Fruit fly (Drosophila melanogaster) whole organism, embryonic: ENCODE results near the gene RpL35.
A peak's percentile ranks its signal among the peaks of the same experiment; 100 is the strongest.

Experiments
- C15 ChIP-seq: fragments of 200-800 bp; sonication (Bioruptor generic); IDR thresholded peaks from 3 replicates; pipeline ENCODE4 v1.3.6; 2022; ENCODE audit warnings: missing biosample characterization, missing genetic modification characterization
- CG14860 ChIP-seq: fragments of 200-800 bp; sonication (Bioruptor generic); IDR thresholded peaks from 3 replicates; pipeline ENCODE4 v1.3.6; 2022; ENCODE audit warnings: missing biosample characterization, missing genetic modification characterization; ENCODE audit not compliant: partially characterized antibody
- CG14965 ChIP-seq: fragments of 200-800 bp; sonication (Bioruptor generic); optimal IDR thresholded peaks from 2 replicates; lab custom pipeline; 2016; ENCODE audit warnings: missing biosample characterization, missing genetic modification characterization, borderline replicate concordance
- CG1832 ChIP-seq: fragments of 200-800 bp; sonication (Bioruptor generic); optimal IDR thresholded peaks from 2 replicates; lab custom pipeline; 2017; ENCODE audit warnings: missing biosample characterization, mild to moderate bottlenecking, missing genetic modification characterization, inconsistent platforms
- CG30403 ChIP-seq: fragments of 200-800 bp; sonication (Bioruptor generic); optimal IDR thresholded peaks from 3 replicates; lab custom pipeline; 2016; ENCODE audit warnings: missing biosample characterization, missing genetic modification characterization
- CG31224 ChIP-seq: fragments of 200-800 bp; sonication (Bioruptor generic); IDR thresholded peaks from 2 replicates; pipeline ENCODE4 v1.3.6; 2022; ENCODE audit warnings: missing biosample characterization, missing genetic modification characterization
- CG33213 ChIP-seq: fragments of 200-800 bp; sonication (Bioruptor generic); optimal IDR thresholded peaks from 3 replicates; lab custom pipeline; 2016; ENCODE audit warnings: missing biosample characterization, missing genetic modification characterization
- CG34376 ChIP-seq: fragments of 200-800 bp; sonication (Bioruptor generic); optimal IDR thresholded peaks from 2 replicates; lab custom pipeline; 2018; ENCODE audit warnings: missing biosample characterization, mild to moderate bottlenecking, missing genetic modification characterization
- CG6813 ChIP-seq: fragments of 200-800 bp; sonication (Bioruptor generic); optimal IDR thresholded peaks from 2 replicates; lab custom pipeline; 2017; ENCODE audit warnings: missing biosample characterization, missing genetic modification characterization, mild to moderate bottlenecking, moderate library complexity, missing genetic modification reagents
- CG7786 ChIP-seq: fragments of 200-800 bp; sonication (Bioruptor generic); optimal IDR thresholded peaks from 2 replicates; lab custom pipeline; 2016; ENCODE audit warnings: missing biosample characterization, missing genetic modification characterization
- CG9437 ChIP-seq: fragments of 200-800 bp; sonication (Bioruptor generic); optimal IDR thresholded peaks from 2 replicates; lab custom pipeline; 2018; ENCODE audit warnings: missing biosample characterization, mild to moderate bottlenecking, missing genetic modification characterization
- CG9876 ChIP-seq: fragments of 200-800 bp; sonication (Bioruptor generic); optimal IDR thresholded peaks from 2 replicates; lab custom pipeline; 2016; ENCODE audit warnings: missing biosample characterization, missing genetic modification characterization
- CHES-1-like ChIP-seq: fragments of 200-800 bp; sonication (Bioruptor generic); optimal IDR thresholded peaks from 2 replicates; lab custom pipeline; 2016; ENCODE audit warnings: missing biosample characterization, missing genetic modification characterization
- D ChIP-seq, 2 experiments: fragments of 200-800 bp in 1 of 2; fragments of >200 bp in 1 of 2; sonication (Bioruptor generic) in 1 of 2; optimal IDR thresholded peaks; 2 replicates in 1 of 2; 3 replicates in 1 of 2; lab custom pipeline; 2017; ENCODE audit warnings: mild to moderate bottlenecking in 1 of 2, missing biosample characterization in 1 of 2, missing genetic modification characterization in 1 of 2, missing genetic modification reagents in 1 of 2
- D19B ChIP-seq: fragments of 200-800 bp; sonication (Bioruptor generic); optimal IDR thresholded peaks from 2 replicates; lab custom pipeline; 2017; ENCODE audit warnings: missing biosample characterization, mild to moderate bottlenecking, missing genetic modification characterization
- Dll ChIP-seq: fragments of 200-800 bp; sonication (Bioruptor generic); IDR thresholded peaks from 4 replicates; pipeline ENCODE4 v1.3.6; 2022; ENCODE audit warnings: missing biosample characterization, missing genetic modification characterization; ENCODE audit not compliant: partially characterized antibody
- H15 ChIP-seq: fragments of 200-800 bp; sonication (Bioruptor generic); IDR thresholded peaks from 3 replicates; pipeline ENCODE4 v1.3.6; 2022; ENCODE audit warnings: missing biosample characterization, missing genetic modification characterization
- Lim3 ChIP-seq: fragments of 200-800 bp; sonication (Bioruptor generic); IDR thresholded peaks from 2 replicates; pipeline ENCODE4 v1.3.6; 2022; ENCODE audit warnings: missing biosample characterization, missing genetic modification characterization
- Lpt ChIP-seq: fragments of >200 bp; optimal IDR thresholded peaks from 2 replicates; lab custom pipeline; 2018; ENCODE audit warnings: missing biosample characterization, missing genetic modification characterization
- MBD-R2 ChIP-seq: fragments of 200-800 bp; sonication (Bioruptor generic); IDR thresholded peaks from 2 replicates; pipeline ENCODE4 v1.3.6; 2022; ENCODE audit warnings: missing biosample characterization, missing genetic modification characterization
- Meics ChIP-seq: fragments of 200-800 bp; sonication (Bioruptor generic); optimal IDR thresholded peaks from 2 replicates; lab custom pipeline; 2017; ENCODE audit warnings: missing biosample characterization, mild to moderate bottlenecking, missing genetic modification characterization
- Nf-YB ChIP-seq: fragments of 200-800 bp; sonication (Bioruptor generic); optimal IDR thresholded peaks from 3 replicates; lab custom pipeline; 2019; ENCODE audit warnings: missing biosample characterization, mild to moderate bottlenecking, missing genetic modification characterization, moderate library complexity
- Spps ChIP-seq: fragments of 200-800 bp; sonication (Bioruptor generic); optimal IDR thresholded peaks from 2 replicates; lab custom pipeline; 2018; ENCODE audit warnings: missing biosample characterization, mild to moderate bottlenecking, missing genetic modification characterization
- Sry-β ChIP-seq: fragments of 200-800 bp; sonication (Bioruptor generic); optimal IDR thresholded peaks from 2 replicates; lab custom pipeline; 2018; ENCODE audit warnings: missing biosample characterization, mild to moderate bottlenecking, missing genetic modification characterization, moderate library complexity
- Xrp1 ChIP-seq: fragments of 200-800 bp; sonication (Bioruptor generic); IDR thresholded peaks from 2 replicates; pipeline ENCODE4 v1.3.6; 2022; ENCODE audit warnings: missing biosample characterization, missing genetic modification characterization
- amos ChIP-seq: fragments of 200-800 bp; sonication (Bioruptor generic); IDR thresholded peaks from 2 replicates; pipeline ENCODE4 v1.3.6; 2022; ENCODE audit warnings: missing biosample characterization, missing genetic modification characterization; ENCODE audit not compliant: partially characterized antibody
- aop ChIP-seq: fragments of 200-800 bp; sonication (Bioruptor generic); IDR thresholded peaks from 2 replicates; pipeline ENCODE4 v1.3.6; 2022; ENCODE audit warnings: missing biosample characterization, missing genetic modification characterization
- cas ChIP-seq: fragments of 200-800 bp; sonication (Bioruptor generic); IDR thresholded peaks from 2 replicates; pipeline ENCODE4 v1.3.6; 2022; ENCODE audit warnings: missing biosample characterization, missing genetic modification characterization
- cg ChIP-seq: fragments of 200-800 bp; sonication (Bioruptor generic); optimal IDR thresholded peaks from 3 replicates; lab custom pipeline; 2019; ENCODE audit warnings: missing biosample characterization, mild to moderate bottlenecking, missing genetic modification characterization, moderate library complexity
- crc ChIP-seq: fragments of 200-800 bp; sonication (Bioruptor generic); optimal IDR thresholded peaks from 2 replicates; lab custom pipeline; 2016; ENCODE audit warnings: missing biosample characterization, missing genetic modification characterization
- en ChIP-seq: fragments of 200-800 bp; sonication (Bioruptor generic); optimal IDR thresholded peaks from 2 replicates; lab custom pipeline; 2016; ENCODE audit warnings: missing biosample characterization, missing genetic modification characterization
- h ChIP-seq: fragments of >200 bp; optimal IDR thresholded peaks from 2 replicates; lab custom pipeline; 2017
- ham ChIP-seq: fragments of 200-800 bp; sonication (Bioruptor generic); IDR thresholded peaks from 2 replicates; pipeline ENCODE4 v1.3.6; 2022; ENCODE audit warnings: missing biosample characterization, missing genetic modification characterization
- hbn ChIP-seq: fragments of 200-800 bp; sonication (Bioruptor generic); IDR thresholded peaks from 2 replicates; pipeline ENCODE4 v1.3.6; 2022; ENCODE audit warnings: missing biosample characterization, missing genetic modification characterization; ENCODE audit not compliant: partially characterized antibody
- jigr1 ChIP-seq: fragments of 200-800 bp; sonication (Bioruptor generic); IDR thresholded peaks from 3 replicates; pipeline ENCODE4 v1.3.6; 2022; ENCODE audit warnings: missing biosample characterization, missing genetic modification characterization
- ken ChIP-seq: fragments of 200-800 bp; sonication (Bioruptor generic); IDR thresholded peaks from 3 replicates; pipeline ENCODE4 v1.3.6; 2022; ENCODE audit warnings: missing biosample characterization, missing genetic modification characterization
- lola ChIP-seq, 3 experiments: fragments of >200 bp in 2 of 3; fragments of 200-800 bp in 1 of 3; sonication (Bioruptor generic) in 1 of 3; optimal IDR thresholded peaks; 2 replicates each; lab custom pipeline; 2017 to 2019; ENCODE audit warnings: missing biosample characterization in 3 of 3, missing genetic modification characterization in 3 of 3, mild to moderate bottlenecking in 1 of 3, moderate library complexity in 1 of 3
- mirr ChIP-seq: fragments of 200-800 bp; sonication (Bioruptor generic); optimal IDR thresholded peaks from 3 replicates; lab custom pipeline; 2018; ENCODE audit warnings: missing biosample characterization, mild to moderate bottlenecking, missing genetic modification characterization
- nau ChIP-seq: fragments of 200-800 bp; sonication (Bioruptor generic); optimal IDR thresholded peaks from 3 replicates; lab custom pipeline; 2017; ENCODE audit warnings: missing biosample characterization, mild to moderate bottlenecking, missing genetic modification characterization, missing genetic modification reagents
- nmo ChIP-seq: fragments of 200-800 bp; sonication (Bioruptor generic); optimal IDR thresholded peaks from 2 replicates; lab custom pipeline; 2018; ENCODE audit warnings: missing biosample characterization, mild to moderate bottlenecking, missing genetic modification characterization, moderate library complexity
- onecut ChIP-seq: fragments of 200-800 bp; sonication (Bioruptor generic); IDR thresholded peaks from 2 replicates; pipeline ENCODE4 v1.3.6; 2022; ENCODE audit warnings: missing biosample characterization, missing genetic modification characterization
- pros ChIP-seq: fragments of 200-800 bp; sonication (Bioruptor generic); optimal IDR thresholded peaks from 3 replicates; lab custom pipeline; 2019; ENCODE audit warnings: missing biosample characterization, mild to moderate bottlenecking, missing genetic modification characterization, moderate library complexity
- rib ChIP-seq: fragments of 200-800 bp; sonication (Bioruptor generic); IDR thresholded peaks from 2 replicates; pipeline ENCODE4 v1.3.6; 2022; ENCODE audit warnings: missing biosample characterization, missing genetic modification characterization
- sqz ChIP-seq: fragments of 200-800 bp; sonication (Bioruptor generic); optimal IDR thresholded peaks from 3 replicates; lab custom pipeline; 2018; ENCODE audit warnings: missing biosample characterization, mild to moderate bottlenecking, missing genetic modification characterization
- stc ChIP-seq: fragments of 200-800 bp; sonication (Bioruptor generic); IDR thresholded peaks from 2 replicates; pipeline ENCODE4 v1.3.6; 2022; ENCODE audit warnings: missing biosample characterization, missing genetic modification characterization
- tll ChIP-seq, 2 experiments: fragments of 200-800 bp in 1 of 2; fragments of >200 bp in 1 of 2; sonication (Bioruptor generic) in 1 of 2; optimal IDR thresholded peaks; 2 replicates each; lab custom pipeline; 2017 to 2019; ENCODE audit warnings: missing biosample characterization in 2 of 2, missing genetic modification characterization in 2 of 2, mild to moderate bottlenecking in 1 of 2, moderate library complexity in 1 of 2
- vfl ChIP-seq: fragments of 200-800 bp; sonication (Bioruptor generic); optimal IDR thresholded peaks from 2 replicates; lab custom pipeline; 2016; ENCODE audit warnings: missing biosample characterization, missing genetic modification characterization
- wdn ChIP-seq: fragments of 200-800 bp; sonication (Bioruptor generic); IDR thresholded peaks from 2 replicates; pipeline ENCODE4 v1.3.6; 2022; ENCODE audit warnings: missing biosample characterization, missing genetic modification characterization

The RpL35 gene

DNA sequence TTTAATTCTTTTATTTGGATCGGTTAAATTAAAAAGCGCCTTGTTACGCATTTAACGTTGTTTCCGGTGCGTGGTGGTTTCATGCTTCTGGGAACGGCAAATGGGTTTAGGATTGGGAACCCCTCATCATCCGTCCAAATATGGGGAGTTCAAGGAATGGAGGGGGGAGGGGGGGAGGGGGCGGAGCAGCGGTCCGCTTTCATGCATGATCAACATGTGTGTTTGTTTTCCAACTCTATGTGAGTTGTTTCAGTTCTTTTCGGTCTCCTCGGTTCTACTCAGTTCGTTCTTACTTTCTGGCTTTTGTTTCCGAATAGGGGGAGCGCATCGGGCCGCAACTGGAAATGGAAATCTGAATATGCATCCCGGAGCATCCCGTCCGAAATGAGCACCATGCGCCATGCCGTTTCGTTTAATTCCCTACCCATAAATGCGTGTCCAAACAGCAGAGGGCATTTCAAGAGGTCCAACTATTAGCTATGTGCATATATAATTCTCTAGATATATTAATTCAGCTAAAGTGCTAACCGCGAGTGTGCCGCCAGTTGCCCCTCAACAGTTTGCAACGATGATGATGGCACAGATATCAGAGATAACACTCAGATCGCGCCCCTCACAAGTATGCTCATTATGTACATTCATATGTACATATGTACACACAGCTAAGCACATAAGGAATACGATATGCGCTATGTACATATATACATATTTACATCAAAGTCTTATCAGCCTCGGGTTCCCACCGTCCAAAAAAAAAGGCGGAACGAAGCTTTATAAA, 5.4 kb downstream of the RpL35 start (continued):
- TF ChIP-seq Xrp1 (GFP tag; lab: Robert Waterston, UW) (peak; percentile 97), crc (GFP tag; lab: Kevin White, UChicago) (peak; percentile 86), Sry-β (peak; percentile 77), CG6813 (peak; percentile 99), MBD-R2 (GFP tag; lab: Robert Waterston, UW) (peak; percentile 59; the same call in 1 of the 2 replicates), D19B (peak; percentile 52), mirr (GFP tag; lab: Kevin White, UChicago) (peak; percentile 98), en (GFP tag; lab: Kevin White, UChicago) (peak; percentile 81), Meics (GFP tag; lab: Kevin White, UChicago) (peak; percentile 92), CG33213 (peak; percentile 96), CG31224 (GFP tag; lab: Robert Waterston, UW) (peak; percentile 68), aop (GFP tag; lab: Robert Waterston, UW) (0 out of 2 replicates have a peak, but pooled peaks have one; percentile 46), sqz (GFP tag; lab: Kevin White, UChicago) (peak; percentile 96), lola (GFP tag; optimal IDR thresholded peaks at IDR 0.05; lab: Kevin White, UChicago) (peak in 1 of 3 experiments; percentile 84), vfl (GFP tag; lab: Kevin White, UChicago) (peak; percentile 36), hbn (GFP tag; lab: Robert Waterston, UW) (no peak), Lim3 (no peak), cas (GFP tag; lab: Robert Waterston, UW) (peak; percentile 67), CG30403 (GFP tag; lab: Kevin White, UChicago) (peak; percentile 64), ken (GFP tag; lab: Robert Waterston, UW) (peak; percentile 84), CG7786 (GFP tag; lab: Kevin White, UChicago) (peak; percentile 58), tll (GFP tag; optimal IDR thresholded peaks at IDR 0.05; lab: Kevin White, UChicago) (peak in 1 of 2 experiments; percentile 56), stc (GFP tag; lab: Robert Waterston, UW) (peak; percentile 86), ham (GFP tag; lab: Robert Waterston, UW) (peak; percentile 56; the same call in 1 of the 2 replicates), CG9876 (GFP tag; lab: Kevin White, UChicago) (peak; percentile 57), CG1832 (GFP tag; lab: Kevin White, UChicago) (no peak), D (optimal IDR thresholded peaks at IDR 0.05; lab: Kevin White, UChicago) (no peak), D (GFP tag; optimal IDR thresholded peaks at IDR 0.05; lab: Kevin White, UChicago) (peak; percentile 94), CHES-1-like (GFP tag; lab: Kevin White, UChicago) (peak; percentile 89), wdn (GFP tag; lab: Robert Waterston, UW) (peak; percentile 74; the same call in 1 of the 2 replicates), h (lab: Kevin White, UChicago) (no peak), Lpt (GFP tag; lab: Kevin White, UChicago) (no peak), onecut (GFP tag; lab: Robert Waterston, UW) (peak; percentile 93), amos (GFP tag; lab: Robert Waterston, UW) (no peak), pros (GFP tag; lab: Kevin White, UChicago) (peak; percentile 54), CG34376 (GFP tag; lab: Kevin White, UChicago) (peak; percentile 95), cg (no peak), CG9437 (GFP tag; lab: Kevin White, UChicago) (peak; percentile 49), jigr1 (no peak), Spps (tag; lab: Kevin White, UChicago) (peak; percentile 87), Dll (GFP tag; lab: Robert Waterston, UW) (no peak), CG14965 (GFP tag; lab: Kevin White, UChicago) (peak; percentile 73), nau (peak; percentile 96), C15 (peak; percentile 84; the same call in 2 of the 3 replicates), CG14860 (GFP tag; lab: Robert Waterston, UW) (no peak), rib (GFP tag; lab: Robert Waterston, UW) (peak; percentile 90), H15 (GFP tag; lab: Robert Waterston, UW) (peak; percentile 59; the same call in 1 of the 3 replicates), Nf-YB (GFP tag; lab: Kevin White, UChicago) (peak; percentile 82), nmo (GFP tag; lab: Kevin White, UChicago) (peak; percentile 72)
